Fruit fly (Drosophila melanogaster) whole organism, wandering third instar larva: ENCODE measurements around the gene Pli.

Source experiments
- Jra ChIP-seq: sonication (Bioruptor generic); optimal IDR thresholded peaks from 2 replicates; lab custom pipeline; 2016; ENCODE audit warnings: missing biosample characterization, missing genetic modification characterization
- dmrt93B ChIP-seq: fragments of 200-800 bp; sonication (Bioruptor generic); optimal IDR thresholded peaks from 2 replicates; lab custom pipeline; 2018; ENCODE audit warnings: missing biosample characterization, mild to moderate bottlenecking, missing genetic modification characterization

- no peak for TF ChIP-seq Jra (GFP tag; lab: Kevin White, UChicago)
- no peak for TF ChIP-seq dmrt93B (GFP tag; lab: Kevin White, UChicago)
Observed at dm6 chr3R:23912349-23912748, 22.5 kb upstream of the Pli start.
